Fruit fly (Drosophila melanogaster): Measurements from ENCODE around the gene bdwf.

dm6 chr3R:17016193-17016592 is 26.7 kb downstream of the bdwf start:
- no peak for TF ChIP-seq Sox102F (GFP tag; optimal IDR thresholded peaks at IDR 0.05)
- TF ChIP-seq CG6254 (GFP tag; optimal IDR thresholded peaks at IDR 0.05): no peak
- TF ChIP-seq B-H1 (GFP tag; IDR thresholded peaks at IDR 0.05): no peak
- no peak for TF ChIP-seq CG6854 (GFP tag; optimal IDR thresholded peaks at IDR 0.05)
- no peak for TF ChIP-seq H2.0 (GFP tag; IDR thresholded peaks at IDR 0.05)
- no peak for TF ChIP-seq tll (GFP tag; optimal IDR thresholded peaks at IDR 0.05)
- TF ChIP-seq shn (GFP tag; optimal IDR thresholded peaks at IDR 0.05): no peak
- no peak for TF ChIP-seq Scr (GFP tag; IDR thresholded peaks at IDR 0.05; ENCODE audit: partially characterized antibody)
- TF ChIP-seq gfzf (GFP tag; optimal IDR thresholded peaks at IDR 0.05): no peak
- TF ChIP-seq ac (GFP tag; optimal IDR thresholded peaks at IDR 0.05): no peak
- TF ChIP-seq CG7271 (tag; optimal IDR thresholded peaks at IDR 0.05): no peak
- no peak for TF ChIP-seq CG16863 (GFP tag; optimal IDR thresholded peaks at IDR 0.05)
